Worm (Caenorhabditis elegans): ENCODE data around the gene Y43F8C.13.

Gene Y43F8C.13

ce11 chrV:19645572-19646155, 51.5 kb downstream of the Y43F8C.13 start, which contains the start of gene Y43F8C.9:
TSS of gene Y43F8C.9 (plus strand) at chrV:19646105.
- no peak for TF ChIP-seq fkh-2 (tag; optimal IDR thresholded peaks at IDR 0.05)
- TF ChIP-seq ama-1 (optimal IDR thresholded peaks at IDR 0.05) = no peak
- TF ChIP-seq tbx-2 (tag; optimal IDR thresholded peaks at IDR 0.05) = no peak
- TF ChIP-seq nhr-67 (tag; optimal IDR thresholded peaks at IDR 0.05) = no peak
- TF ChIP-seq R02D3.7 (tag; optimal IDR thresholded peaks at IDR 0.05) = no peak
- no peak for TF ChIP-seq nhr-43 (tag; optimal IDR thresholded peaks at IDR 0.05; ENCODE audit: poor library complexity, severe bottlenecking)
- no peak for TF ChIP-seq nhr-237 (tag; optimal IDR thresholded peaks at IDR 0.05)
- no peak for TF ChIP-seq mdl-1 (tag; optimal IDR thresholded peaks at IDR 0.05)
- TF ChIP-seq nhr-12 (tag; optimal IDR thresholded peaks at IDR 0.05) = no peak

- TF ChIP-seq nfya-1 (tag; optimal IDR thresholded peaks at IDR 0.05; ENCODE audit: insufficient read depth) (peak; percentile 75), lin-39 (tag; optimal IDR thresholded peaks at IDR 0.05) (peak; percentile 73), unc-39 (tag; optimal IDR thresholded peaks at IDR 0.05) (no peak), ceh-28 (tag; optimal IDR thresholded peaks at IDR 0.05) (peak; percentile 89), fkh-10 (GFP tag; optimal IDR thresholded peaks at IDR 0.05) (no peak), sea-2 (GFP tag; optimal IDR thresholded peaks at IDR 0.05) (no peak), nhr-67 (tag; optimal IDR thresholded peaks at IDR 0.05) (no peak), elt-2 (tag; optimal IDR thresholded peaks at IDR 0.05) (peak; percentile 6), lin-15B (tag; optimal IDR thresholded peaks at IDR 0.05) (peak; percentile 2), pha-4 (tag; optimal IDR thresholded peaks at IDR 0.05) (peak; percentile 52), hmg-11 (tag; optimal IDR thresholded peaks at IDR 0.05) (peak; percentile 54), egl-5 (tag; optimal IDR thresholded peaks at IDR 0.05) (peak; percentile 7), ama-1 (optimal IDR thresholded peaks at IDR 0.05) (no peak)
Measured at ce11 chrV:19643903-19644302, 53.3 kb downstream of the Y43F8C.13 start, which contains the start of the genes Y43F8C.7 and mrps-28. TSS of gene Y43F8C.7 (minus strand) at chrV:19644030. TSS of gene mrps-28 (plus strand) at chrV:19644239.

All from whole organism, L3 larva.